Worm (Caenorhabditis elegans) whole organism, L4 larva: ENCODE measurements around the gene fip-3.

Experiments used
- T20F7.1 ChIP-seq: fragments of 200-800 bp; sonication (Bioruptor generic); optimal IDR thresholded peaks from 2 replicates; lab custom pipeline; 2018; ENCODE audit warnings: mild to moderate bottlenecking, missing genetic modification characterization, missing compliant biosample characterization
- dpl-1 ChIP-seq: fragments of 150-350 bp; optimal IDR thresholded peaks from 2 replicates; lab custom pipeline; 2014; ENCODE audit warnings: missing biosample characterization, missing genetic modification reagents, missing genetic modification characterization
- nhr-11 ChIP-seq: fragments of 150-350 bp; optimal IDR thresholded peaks from 2 replicates; lab custom pipeline; 2014; ENCODE audit warnings: missing biosample characterization, missing genetic modification characterization
- nhr-237 ChIP-seq: sonication (generic microtip); optimal IDR thresholded peaks from 2 replicates; lab custom pipeline; 2017; ENCODE audit warnings: missing biosample characterization, missing genetic modification characterization
- nhr-42 ChIP-seq: fragments of 200-800 bp; sonication (Bioruptor generic); IDR thresholded peaks from 2 replicates; pipeline ENCODE4 v1.3.6; 2022; ENCODE audit warnings: missing genetic modification characterization, missing compliant biosample characterization
- zag-1 ChIP-seq: fragments of 150-350 bp; optimal IDR thresholded peaks from 2 replicates; lab custom pipeline; 2014; ENCODE audit warnings: missing biosample characterization, missing genetic modification characterization

DNA sequence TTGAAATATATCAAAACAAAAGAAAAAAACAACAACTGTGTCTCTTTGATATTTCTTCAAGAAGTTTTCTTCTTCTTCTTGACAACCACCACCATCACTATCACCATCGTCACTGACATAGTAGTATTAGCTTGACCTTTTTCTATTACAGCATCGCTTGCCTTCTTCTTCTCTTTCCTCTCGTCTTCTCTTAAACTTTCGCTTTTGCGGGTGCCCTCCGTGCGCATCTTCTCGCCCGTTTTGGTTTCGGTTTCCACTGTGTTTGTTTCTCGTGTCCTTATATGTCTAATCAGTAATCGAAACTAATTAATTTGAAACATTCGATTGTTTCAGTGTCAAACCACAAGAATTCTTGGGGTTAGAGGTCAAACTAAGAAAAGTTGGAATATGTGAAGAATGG is 9.9 kb downstream of the fip-3 start:
- TF ChIP-seq dpl-1 (GFP tag; lab: Kevin White, UChicago): no peak
- no peak for TF ChIP-seq nhr-42
- no peak for TF ChIP-seq T20F7.1 (GFP tag; lab: Kevin White, UChicago)
- no peak for TF ChIP-seq zag-1 (tag; lab: Kevin White, UChicago)
- TF ChIP-seq nhr-11: no peak
- no peak for TF ChIP-seq nhr-237 (tag; lab: Kevin White, UChicago)
